Fruit fly (Drosophila melanogaster) whole organism, pupa: ENCODE data around the gene CG15414.

ENCODE experiments used
- CG10348 ChIP-seq: fragments of 200-800 bp; sonication (Bioruptor generic); IDR thresholded peaks from 2 replicates; pipeline ENCODE4 v1.3.6; 2022; ENCODE audit warnings: missing biosample characterization, missing genetic modification characterization
- CG12605 ChIP-seq: fragments of 200-800 bp; sonication (Bioruptor generic); IDR thresholded peaks from 2 replicates; pipeline ENCODE4 v1.3.6; 2022; ENCODE audit warnings: missing biosample characterization, missing genetic modification characterization
- CG13204 ChIP-seq: fragments of 200-800 bp; sonication (Bioruptor generic); optimal IDR thresholded peaks from 2 replicates; lab custom pipeline; 2018; ENCODE audit warnings: missing biosample characterization, mild to moderate bottlenecking, missing genetic modification characterization, moderate library complexity
- CG14655 ChIP-seq: fragments of 200-800 bp; sonication (Bioruptor generic); optimal IDR thresholded peaks from 3 replicates; lab custom pipeline; 2017; ENCODE audit warnings: mild to moderate bottlenecking, missing biosample characterization, missing genetic modification reagents, missing genetic modification characterization
- CG15710 ChIP-seq: fragments of 200-800 bp; sonication (Bioruptor generic); optimal IDR thresholded peaks from 2 replicates; lab custom pipeline; 2018; ENCODE audit warnings: missing biosample characterization, mild to moderate bottlenecking, missing genetic modification characterization, moderate library complexity
- CG17806 ChIP-seq: fragments of 200-800 bp; sonication (Bioruptor generic); optimal IDR thresholded peaks from 2 replicates; lab custom pipeline; 2018; ENCODE audit warnings: missing biosample characterization, mild to moderate bottlenecking, missing genetic modification characterization, moderate library complexity
- CG32121 ChIP-seq: fragments of 200-800 bp; sonication (Bioruptor generic); IDR thresholded peaks from 2 replicates; pipeline ENCODE4 v1.3.6; 2022; ENCODE audit warnings: missing biosample characterization, missing genetic modification characterization
- CG34367 ChIP-seq: fragments of 200-800 bp; sonication (Bioruptor generic); optimal IDR thresholded peaks from 2 replicates; lab custom pipeline; 2018; ENCODE audit warnings: missing biosample characterization, mild to moderate bottlenecking, missing genetic modification characterization
- CG4496 ChIP-seq: fragments of 200-800 bp; sonication (Bioruptor generic); IDR thresholded peaks from 3 replicates; pipeline ENCODE4 v1.3.6; 2022; ENCODE audit warnings: missing biosample characterization, missing genetic modification characterization
- CG8159 ChIP-seq: fragments of 200-800 bp; sonication (Bioruptor generic); optimal IDR thresholded peaks from 3 replicates; lab custom pipeline; 2018; ENCODE audit warnings: missing biosample characterization, mild to moderate bottlenecking, missing genetic modification characterization, moderate library complexity
- CG8301 ChIP-seq: fragments of 200-800 bp; sonication (Bioruptor generic); optimal IDR thresholded peaks from 2 replicates; lab custom pipeline; 2018; ENCODE audit warnings: missing biosample characterization, mild to moderate bottlenecking, missing genetic modification characterization
- CG9948 ChIP-seq: fragments of 200-800 bp; sonication (Bioruptor generic); optimal IDR thresholded peaks from 2 replicates; lab custom pipeline; 2018; ENCODE audit warnings: missing biosample characterization, mild to moderate bottlenecking, missing genetic modification characterization, moderate library complexity
- D1 ChIP-seq: fragments of 200-800 bp; sonication (Bioruptor generic); optimal IDR thresholded peaks from 2 replicates; lab custom pipeline; 2018; ENCODE audit warnings: missing biosample characterization, mild to moderate bottlenecking, missing genetic modification characterization, moderate library complexity
- EcR ChIP-seq: fragments of 200-800 bp; sonication (Bioruptor generic); optimal IDR thresholded peaks from 3 replicates; lab custom pipeline; 2019; ENCODE audit warnings: missing biosample characterization, missing genetic modification characterization, mild to moderate bottlenecking, moderate library complexity, missing genetic modification reagents
- Ets98B ChIP-seq: fragments of 200-800 bp; sonication (Bioruptor generic); IDR thresholded peaks from 2 replicates; pipeline ENCODE4 v1.3.6; 2022; ENCODE audit warnings: missing biosample characterization, missing genetic modification characterization
- Pif1A ChIP-seq: fragments of 200-800 bp; sonication (Bioruptor generic); optimal IDR thresholded peaks from 3 replicates; lab custom pipeline; 2016; ENCODE audit warnings: missing biosample characterization, missing genetic modification characterization
- Pif1B ChIP-seq: fragments of 200-800 bp; sonication (Bioruptor generic); optimal IDR thresholded peaks from 3 replicates; lab custom pipeline; 2016; ENCODE audit warnings: missing biosample characterization, missing genetic modification characterization
- Snoo ChIP-seq: fragments of 200-800 bp; sonication (Bioruptor generic); optimal IDR thresholded peaks from 3 replicates; lab custom pipeline; 2017; ENCODE audit warnings: missing biosample characterization, mild to moderate bottlenecking, missing genetic modification characterization, inconsistent platforms
- fd96Ca ChIP-seq: fragments of 200-800 bp; sonication (Bioruptor generic); IDR thresholded peaks from 3 replicates; pipeline ENCODE4 v1.3.6; 2022; ENCODE audit warnings: missing biosample characterization, missing genetic modification characterization
- gl ChIP-seq: fragments of 200-800 bp; sonication (Bioruptor generic); optimal IDR thresholded peaks from 2 replicates; lab custom pipeline; 2018; ENCODE audit warnings: missing biosample characterization, mild to moderate bottlenecking, missing genetic modification characterization
- rn ChIP-seq: fragments of 200-800 bp; sonication (Bioruptor generic); IDR thresholded peaks from 2 replicates; pipeline ENCODE4 v1.3.6; 2022; ENCODE audit warnings: missing biosample characterization, missing genetic modification characterization

CG15414 gene

dm6 chr2L:3441158-3441557 is 49.7 kb downstream of the CG15414 start:
- TF ChIP-seq CG8301 (no peak), D1 (tag; lab: Kevin White, UChicago) (no peak), CG14655 (GFP tag; lab: Kevin White, UChicago) (no peak), CG8159 (tag; lab: Kevin White, UChicago) (no peak), gl (no peak), CG15710 (tag; lab: Kevin White, UChicago) (no peak), Snoo (tag; lab: Kevin White, UChicago) (no peak), CG10348 (GFP tag; lab: Robert Waterston, UW) (no peak), CG34367 (tag; lab: Kevin White, UChicago) (no peak), CG13204 (no peak), CG12605 (no peak), CG32121 (GFP tag; lab: Robert Waterston, UW) (no peak), rn (GFP tag; lab: Robert Waterston, UW) (no peak), CG4496 (no peak), CG17806 (tag; lab: Kevin White, UChicago) (no peak), Pif1B (GFP tag; lab: Kevin White, UChicago) (no peak)

- no peak for TF ChIP-seq Pif1A
- peak; percentile 62 for TF ChIP-seq CG8159 (tag; lab: Kevin White, UChicago)
- no peak for TF ChIP-seq CG34367 (tag; lab: Kevin White, UChicago)
- peak; percentile 80 for TF ChIP-seq CG14655 (GFP tag; lab: Kevin White, UChicago)
- TF ChIP-seq CG8301, result peak; percentile 76
- peak; percentile 24; the same call in 1 of the 2 replicates for TF ChIP-seq CG10348 (GFP tag; lab: Robert Waterston, UW)
- TF ChIP-seq fd96Ca (GFP tag; lab: Robert Waterston, UW), result peak; percentile 93
- peak; percentile 92 for TF ChIP-seq Ets98B
- TF ChIP-seq gl, result peak; percentile 60
- peak; percentile 52 for TF ChIP-seq CG9948
- TF ChIP-seq Snoo (tag; lab: Kevin White, UChicago), result no peak
- peak; percentile 63 for TF ChIP-seq CG17806 (tag; lab: Kevin White, UChicago)
- TF ChIP-seq CG13204, result peak; percentile 25
- TF ChIP-seq EcR, result no peak
- peak; percentile 60 for TF ChIP-seq CG15710 (tag; lab: Kevin White, UChicago)
- peak; percentile 90 for TF ChIP-seq CG4496
- TF ChIP-seq Pif1B (GFP tag; lab: Kevin White, UChicago), result no peak
- peak; percentile 82 for TF ChIP-seq CG12605
- TF ChIP-seq D1 (tag; lab: Kevin White, UChicago), result no peak
- peak; percentile 92 for TF ChIP-seq CG32121 (GFP tag; lab: Robert Waterston, UW)
- peak; percentile 83 for TF ChIP-seq rn (GFP tag; lab: Robert Waterston, UW)
These were observed 50.5 kb downstream of the CG15414 start for dm6 chr2L:3440322-3440721.

DNA sequence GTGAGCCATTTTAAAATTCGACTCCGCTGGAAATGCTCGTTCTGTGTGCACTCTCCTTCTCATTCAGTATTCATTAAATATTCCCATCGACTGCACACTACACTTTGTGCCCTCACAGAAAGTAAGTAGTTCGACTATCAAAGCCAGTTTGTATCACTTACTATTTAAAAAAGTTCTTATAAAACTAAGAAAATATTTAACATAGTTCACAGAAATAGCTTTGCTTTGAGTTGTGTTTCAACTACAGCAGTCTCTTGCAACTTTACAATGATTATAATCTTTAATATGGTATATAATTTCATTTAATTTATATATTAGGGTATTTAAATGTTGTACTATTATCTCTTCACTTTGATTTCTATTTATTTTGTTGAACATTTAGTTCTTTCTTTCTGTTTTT is 51.4 kb downstream of the CG15414 start:
- no peak for TF ChIP-seq CG8301
- TF ChIP-seq fd96Ca (GFP tag; lab: Robert Waterston, UW), result no peak
- no peak for TF ChIP-seq D1 (tag; lab: Kevin White, UChicago)
- peak; percentile 21 for TF ChIP-seq CG14655 (GFP tag; lab: Kevin White, UChicago)
- TF ChIP-seq Snoo (tag; lab: Kevin White, UChicago), result no peak
- no peak for TF ChIP-seq EcR
- no peak for TF ChIP-seq CG4496
- TF ChIP-seq CG8159 (tag; lab: Kevin White, UChicago), result no peak
- TF ChIP-seq, all 21 proteins: peak for 1

dm6 chr2L:3438078-3438477 is 52.8 kb downstream of the CG15414 start:
- TF ChIP-seq D1 (tag; lab: Kevin White, UChicago) (no peak), CG4496 (no peak), CG17806 (tag; lab: Kevin White, UChicago) (no peak), rn (GFP tag; lab: Robert Waterston, UW) (no peak), CG13204 (no peak), CG12605 (no peak), CG34367 (tag; lab: Kevin White, UChicago) (no peak), Ets98B (no peak)

- TF ChIP-seq fd96Ca (GFP tag; lab: Robert Waterston, UW) (peak; percentile 90), Snoo (tag; lab: Kevin White, UChicago) (peak; percentile 74), CG13204 (peak; percentile 73), EcR (no peak), CG15710 (tag; lab: Kevin White, UChicago) (peak; percentile 88), Ets98B (peak; percentile 88), CG14655 (GFP tag; lab: Kevin White, UChicago) (peak; percentile 88), CG9948 (peak; percentile 80), CG34367 (tag; lab: Kevin White, UChicago) (peak; percentile 61), CG10348 (GFP tag; lab: Robert Waterston, UW) (no peak), rn (GFP tag; lab: Robert Waterston, UW) (peak; percentile 37; the same call in 1 of the 2 replicates), CG17806 (tag; lab: Kevin White, UChicago) (peak; percentile 66), Pif1A (peak; percentile 76), CG12605 (peak; percentile 94), Pif1B (GFP tag; lab: Kevin White, UChicago) (peak; percentile 78), gl (peak; percentile 46), CG8159 (tag; lab: Kevin White, UChicago) (peak; percentile 64), CG32121 (GFP tag; lab: Robert Waterston, UW) (peak; percentile 87), D1 (tag; lab: Kevin White, UChicago) (no peak), CG8301 (peak; percentile 89), CG4496 (peak; percentile 91)
These were observed 53.8 kb downstream of the CG15414 start for dm6 chr2L:3437068-3437467.

DNA sequence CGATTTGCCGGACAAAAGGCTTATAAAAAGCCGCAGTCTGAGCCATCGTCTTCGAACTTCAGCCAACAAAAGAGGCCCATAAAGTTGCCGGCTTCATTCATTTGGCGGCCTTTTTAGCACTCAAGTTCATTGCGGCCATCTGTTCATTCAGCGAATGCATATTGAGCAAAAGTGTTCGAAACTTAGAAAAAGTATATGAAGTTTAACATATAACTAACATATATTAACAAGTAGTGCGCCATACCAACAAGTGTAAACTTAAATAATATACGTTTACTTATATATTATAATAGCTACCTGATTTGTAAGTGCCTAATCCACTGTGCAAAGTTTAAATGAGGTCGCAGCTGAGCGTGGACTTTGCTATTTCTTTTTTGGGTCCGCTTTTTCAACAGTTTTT is 54.5 kb downstream of the CG15414 start:
- TF ChIP-seq CG34367 (tag; lab: Kevin White, UChicago) (no peak), D1 (tag; lab: Kevin White, UChicago) (no peak), rn (GFP tag; lab: Robert Waterston, UW) (0 out of 2 replicates have a peak, but pooled peaks have one; percentile 20), CG8159 (tag; lab: Kevin White, UChicago) (no peak), Pif1B (GFP tag; lab: Kevin White, UChicago) (no peak), CG9948 (peak; percentile 25), CG8301 (peak; percentile 22), CG14655 (GFP tag; lab: Kevin White, UChicago) (peak; percentile 24), CG15710 (tag; lab: Kevin White, UChicago) (no peak), Pif1A (peak; percentile 30), Ets98B (no peak; the same call in 1 of the 2 replicates), CG10348 (GFP tag; lab: Robert Waterston, UW) (no peak), Snoo (tag; lab: Kevin White, UChicago) (no peak), gl (no peak), CG4496 (peak; percentile 39; the same call in 2 of the 3 replicates), CG32121 (GFP tag; lab: Robert Waterston, UW) (peak; percentile 13; the same call in 1 of the 2 replicates), CG13204 (no peak), CG12605 (peak; percentile 47), fd96Ca (GFP tag; lab: Robert Waterston, UW) (no peak), CG17806 (tag; lab: Kevin White, UChicago) (no peak), EcR (no peak)
